Fruit fly (Drosophila melanogaster): ENCODE measurements around the gene nullo.

- no peak for TF ChIP-seq Dll (optimal IDR thresholded peaks at IDR 0.05)
- no peak for TF ChIP-seq usp (GFP tag; optimal IDR thresholded peaks at IDR 0.05)
- TF ChIP-seq pan (optimal IDR thresholded peaks at IDR 0.05) = no peak
Measured at dm6 chrX:7067248-7067647, 18.0 kb downstream of the nullo start.

Measured in whole organism.